Fruit fly (Drosophila melanogaster) whole organism, larva: ENCODE measurements around the gene epsilonCOP.
A peak's percentile ranks its signal among the peaks of the same experiment; 100 is the strongest.

Source experiments
- noc ChIP-seq: fragments of 200-800 bp; sonication (Bioruptor generic); optimal IDR thresholded peaks from 3 replicates; lab custom pipeline; 2019; ENCODE audit warnings: missing biosample characterization, mild to moderate bottlenecking, missing genetic modification characterization, moderate library complexity

Gene epsilonCOP

dm6 chr2L:6471978-6472776 is 16.7 kb upstream of the epsilonCOP start:
- peak; percentile 60 for TF ChIP-seq noc (tag; lab: Kevin White, UChicago)

- peak; percentile 73 for TF ChIP-seq noc (tag; lab: Kevin White, UChicago)
Measured at dm6 chr2L:6473076-6474037, 15.5 kb upstream of the epsilonCOP start, which contains the start of gene mmy. Gene mmy, minus strand, starts transcription at chr2L:6473904.

- TF ChIP-seq noc (tag; lab: Kevin White, UChicago) = no peak
Measured at dm6 chr2L:6474298-6474697, 14.6 kb upstream of the epsilonCOP start.

- TF ChIP-seq noc (tag; lab: Kevin White, UChicago) = peak; percentile 9
Measured at dm6 chr2L:6474878-6475582, 13.9 kb upstream of the epsilonCOP start.

dm6 chr2L:6476753-6477152 is 12.1 kb upstream of the epsilonCOP start, which contains the start of gene CG9536:
Gene CG9536, minus strand, starts transcription at chr2L:6476975.
- TF ChIP-seq noc (tag; lab: Kevin White, UChicago) = no peak

- peak; percentile 52 for TF ChIP-seq noc (tag; lab: Kevin White, UChicago)
Measured at dm6 chr2L:6479226-6479906, 9.5 kb upstream of the epsilonCOP start.

DNA sequence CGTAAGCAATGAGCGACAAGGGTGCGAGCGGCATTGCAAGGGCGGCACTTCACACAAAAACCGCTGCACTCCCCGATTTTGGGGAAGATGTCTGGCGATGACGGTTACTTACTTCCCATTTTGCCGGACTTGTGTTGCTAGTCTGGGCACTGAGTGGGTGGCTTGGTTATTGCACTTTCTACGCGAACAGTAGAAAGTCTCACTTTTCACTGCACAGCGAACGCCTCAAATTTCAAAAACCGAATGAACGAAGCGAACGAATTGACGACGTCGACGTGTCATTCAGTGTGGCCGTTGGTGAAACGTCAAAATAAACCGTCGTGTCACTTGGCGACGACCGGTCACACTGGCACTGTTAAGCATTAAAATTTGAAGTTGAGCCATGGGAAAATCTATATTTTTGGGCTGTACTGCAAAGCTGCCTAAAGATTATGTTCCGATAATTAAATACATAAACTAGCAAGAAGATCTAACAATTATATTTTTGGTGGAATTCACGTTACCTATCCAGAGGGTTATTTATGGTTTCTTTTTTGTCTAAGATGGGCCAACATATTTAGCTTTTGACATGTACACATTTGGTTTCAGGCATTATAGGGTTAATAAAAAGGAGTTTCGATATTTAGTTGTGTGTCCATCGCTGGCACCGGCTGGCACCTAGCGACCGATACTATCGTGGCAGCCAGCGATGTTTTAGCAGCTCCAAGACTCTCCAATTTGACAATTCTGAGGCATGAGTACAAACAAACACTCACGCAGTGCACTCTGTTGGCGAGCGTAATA is 8.5 kb upstream of the epsilonCOP start, which contains the start of the genes Sec61alpha and Daxx:
Gene Sec61alpha (minus strand): TSS at position 364 of the 783 bp plus-strand sequence.
Gene Daxx (plus strand): TSS at position 718 of the 783 bp plus-strand sequence.
- TF ChIP-seq noc (tag; lab: Kevin White, UChicago) = peak; percentile 50

DNA sequence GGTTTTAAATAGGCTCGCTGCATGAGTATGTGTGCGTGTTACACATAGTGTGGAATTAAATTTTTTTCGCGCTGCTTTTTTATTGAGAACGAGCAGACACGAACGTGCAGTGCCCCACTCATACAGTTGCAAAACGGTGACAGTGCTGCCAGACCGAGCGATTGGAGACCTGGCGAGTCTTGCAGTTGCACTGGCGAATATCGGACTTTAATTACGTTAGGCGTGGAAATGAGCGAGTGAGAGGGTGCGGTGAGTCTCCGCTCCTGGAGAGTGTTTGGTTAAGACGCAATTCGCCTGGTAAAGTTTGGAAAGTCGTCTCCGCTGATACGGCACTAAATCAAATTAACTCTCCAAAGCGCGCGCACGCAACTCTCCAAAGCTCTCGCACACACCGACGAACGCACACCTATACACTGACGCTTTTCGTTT is 7.6 kb upstream of the epsilonCOP start:
- TF ChIP-seq noc (tag; lab: Kevin White, UChicago) = no peak

DNA sequence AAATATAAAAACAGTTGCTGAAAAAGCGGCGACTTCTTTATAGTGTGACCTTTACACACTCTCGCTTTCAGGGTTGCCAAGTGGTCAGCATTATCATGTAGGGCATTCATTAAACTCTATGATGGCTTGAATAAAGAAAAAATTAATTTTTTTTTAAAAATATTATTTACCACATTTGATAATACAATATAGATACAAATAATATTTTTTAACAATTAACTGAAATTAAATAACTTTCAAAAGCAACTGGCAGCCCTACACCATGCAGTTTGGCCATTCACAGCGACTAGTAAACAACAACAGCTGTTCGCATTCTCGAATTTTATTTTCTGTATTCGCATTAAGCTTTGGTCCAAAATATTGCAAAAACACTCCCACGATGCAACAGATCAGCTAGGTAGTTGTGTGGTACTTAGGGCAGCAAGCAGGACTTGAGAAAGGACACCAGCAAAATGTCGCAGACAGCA is 1.9 kb downstream of the epsilonCOP start, which contains the start of the genes Phf5a and CG31638:
Gene Phf5a (minus strand): TSS at position 61 of the 467 bp plus-strand sequence.
Gene CG31638 (plus strand): TSS at position 279 of the 467 bp plus-strand sequence.
- TF ChIP-seq noc (tag; lab: Kevin White, UChicago) = peak; percentile 89

DNA sequence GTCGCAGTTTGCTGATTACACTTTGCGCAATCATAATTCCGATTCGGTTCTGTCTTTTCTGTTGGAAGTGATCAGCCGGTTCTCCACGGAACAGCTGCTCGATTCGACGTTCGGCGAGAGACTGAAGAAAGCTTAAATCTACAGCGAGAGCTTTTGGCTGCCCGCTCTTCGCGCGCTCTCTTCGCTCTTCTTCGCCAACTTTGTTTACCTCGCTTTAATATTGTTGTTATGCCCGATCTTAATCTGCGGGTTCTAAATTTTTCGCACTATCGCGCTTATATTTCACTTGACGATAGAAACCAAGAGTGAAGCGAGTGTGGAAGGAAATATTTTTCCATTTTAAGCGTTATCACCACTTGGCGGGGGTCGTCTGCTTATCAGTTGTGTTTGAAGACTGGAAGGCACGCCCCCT is 5.5 kb downstream of the epsilonCOP start, which contains the start of gene CG9547:
Gene CG9547 (minus strand): TSS at position 128 of the 412 bp plus-strand sequence.
- TF ChIP-seq noc (tag; lab: Kevin White, UChicago) = peak; percentile 99

DNA sequence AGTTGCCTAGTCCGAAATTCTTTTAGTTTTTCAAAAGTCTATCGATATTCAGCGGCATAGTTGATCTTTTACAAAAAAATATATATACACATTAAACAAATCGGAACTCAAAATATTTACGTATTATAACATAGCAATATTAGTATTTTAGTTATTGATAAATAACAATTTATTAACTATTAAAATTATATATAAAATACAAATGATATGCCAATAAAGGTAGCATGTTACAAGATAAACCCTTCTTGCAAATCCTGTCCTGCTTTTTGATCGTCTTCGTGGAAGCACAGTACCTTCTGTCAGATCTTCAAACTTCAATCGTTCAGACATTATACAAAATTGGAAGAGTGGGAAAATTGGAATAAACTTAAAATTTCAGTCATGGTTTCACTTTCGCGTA is 7.9 kb downstream of the epsilonCOP start, which contains the start of gene CG9550:
Gene CG9550 (plus strand): TSS at position 301 of the 400 bp plus-strand sequence.
- no peak for TF ChIP-seq noc (tag; lab: Kevin White, UChicago)

DNA sequence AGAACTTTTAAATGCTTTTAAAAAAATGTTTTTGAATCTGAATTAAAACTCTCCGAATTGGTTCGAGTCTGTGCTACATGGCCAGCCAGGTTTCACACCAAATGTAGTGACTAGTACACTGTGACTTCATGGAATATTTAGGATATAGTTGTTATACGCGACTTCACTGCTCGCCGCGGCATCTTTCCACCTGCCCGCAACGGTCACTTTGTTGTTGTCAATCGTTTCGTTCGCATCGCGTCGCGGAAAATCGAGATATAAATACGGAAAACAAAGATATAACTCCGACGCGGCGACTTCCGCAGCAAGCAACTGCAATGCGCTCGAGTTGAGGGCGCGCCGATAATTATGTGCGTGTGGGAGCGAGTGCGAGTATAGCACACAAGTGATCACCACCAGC is 9.6 kb downstream of the epsilonCOP start, which contains the start of gene CG31637:
Gene CG31637 (plus strand): TSS at position 200 of the 400 bp plus-strand sequence.
- TF ChIP-seq noc (tag; lab: Kevin White, UChicago) = no peak
